Worm (Caenorhabditis elegans) whole organism, late embryonic: Measurements from ENCODE around the gene gst-37.

Source experiments
- C08G9.2 ChIP-seq: sonication (generic microtip); optimal IDR thresholded peaks from 2 replicates; lab custom pipeline; 2016; ENCODE audit warnings: mild to moderate bottlenecking, missing genetic modification characterization, moderate library complexity, missing compliant biosample characterization
- C38D4.7 ChIP-seq: fragments of 200-800 bp; sonication (Bioruptor generic); optimal IDR thresholded peaks from 2 replicates; lab custom pipeline; 2018; ENCODE audit warnings: mild to moderate bottlenecking, missing genetic modification characterization, moderate library complexity, missing compliant biosample characterization
- K02D7.2 ChIP-seq: sonication (generic microtip); optimal IDR thresholded peaks from 2 replicates; lab custom pipeline; 2017; ENCODE audit warnings: mild to moderate bottlenecking, missing genetic modification characterization, missing compliant biosample characterization
- K09A11.1 ChIP-seq: sonication (generic microtip); optimal IDR thresholded peaks from 2 replicates; lab custom pipeline; 2017; ENCODE audit warnings: antibody characterized with exemption, mild to moderate bottlenecking, missing genetic modification characterization, missing compliant biosample characterization; ENCODE audit not compliant: insufficient read depth
- ceh-14 ChIP-seq: sonication (generic microtip); optimal IDR thresholded peaks from 2 replicates; lab custom pipeline; 2016; ENCODE audit warnings: missing genotype, missing genetic modification characterization, missing compliant biosample characterization
- ceh-18 ChIP-seq: sonication (generic microtip); optimal IDR thresholded peaks from 2 replicates; lab custom pipeline; 2016; ENCODE audit warnings: missing genetic modification characterization, missing compliant biosample characterization
- ceh-24 ChIP-seq: sonication (generic microtip); optimal IDR thresholded peaks from 2 replicates; lab custom pipeline; 2016; ENCODE audit warnings: mild to moderate bottlenecking, missing genetic modification characterization, missing compliant biosample characterization
- ceh-31 ChIP-seq: sonication (generic microtip); optimal IDR thresholded peaks from 2 replicates; lab custom pipeline; 2016; ENCODE audit warnings: missing genetic modification characterization, missing compliant biosample characterization
- ceh-45 ChIP-seq: fragments of 200-800 bp; sonication (Bioruptor generic); IDR thresholded peaks from 2 replicates; pipeline ENCODE4 v1.3.6; 2022; ENCODE audit warnings: missing genetic modification reagents, missing genetic modification characterization, missing compliant biosample characterization
- ceh-48 ChIP-seq: sonication (generic microtip); optimal IDR thresholded peaks from 2 replicates; lab custom pipeline; 2016; ENCODE audit warnings: missing genetic modification characterization, inconsistent platforms, missing compliant biosample characterization
- ceh-9 ChIP-seq: sonication (generic microtip); optimal IDR thresholded peaks from 2 replicates; lab custom pipeline; 2016; ENCODE audit warnings: mild to moderate bottlenecking, missing genetic modification characterization, inconsistent platforms, missing compliant biosample characterization
- che-1 ChIP-seq: sonication (generic microtip); optimal IDR thresholded peaks from 2 replicates; lab custom pipeline; 2016; ENCODE audit warnings: mild to moderate bottlenecking, missing genetic modification characterization, missing compliant biosample characterization
- dmd-4 ChIP-seq: sonication (generic microtip); optimal IDR thresholded peaks from 2 replicates; lab custom pipeline; 2016; ENCODE audit warnings: borderline replicate concordance, missing genetic modification characterization, missing compliant biosample characterization
- dve-1 ChIP-seq: sonication (generic microtip); optimal IDR thresholded peaks from 2 replicates; lab custom pipeline; 2017; ENCODE audit warnings: antibody characterized with exemption, mild to moderate bottlenecking, missing genetic modification characterization, missing compliant biosample characterization
- ets-4 ChIP-seq: sonication (generic microtip); optimal IDR thresholded peaks from 2 replicates; lab custom pipeline; 2016; ENCODE audit warnings: missing genetic modification characterization, missing compliant biosample characterization
- eyg-1 ChIP-seq: sonication (generic microtip); optimal IDR thresholded peaks from 2 replicates; lab custom pipeline; 2016; ENCODE audit warnings: missing genotype, missing genetic modification characterization, missing compliant biosample characterization
- fax-1 ChIP-seq: sonication (generic microtip); optimal IDR thresholded peaks from 2 replicates; lab custom pipeline; 2016; ENCODE audit warnings: missing genotype, missing genetic modification characterization, missing compliant biosample characterization
- fkh-10 ChIP-seq: fragments of 150-350 bp; optimal IDR thresholded peaks from 2 replicates; lab custom pipeline; 2014; ENCODE audit warnings: missing biosample characterization, missing genetic modification reagents, missing genetic modification characterization
- fkh-6 ChIP-seq: sonication (generic microtip); optimal IDR thresholded peaks from 2 replicates; lab custom pipeline; 2016; ENCODE audit warnings: missing genetic modification characterization, missing compliant biosample characterization
- hlh-13 ChIP-seq: fragments of 200-800 bp; sonication (Bioruptor generic); optimal IDR thresholded peaks from 2 replicates; lab custom pipeline; 2018; ENCODE audit warnings: mild to moderate bottlenecking, missing genetic modification characterization, missing compliant biosample characterization
- hlh-6 ChIP-seq: sonication (generic microtip); optimal IDR thresholded peaks from 2 replicates; lab custom pipeline; 2016; ENCODE audit warnings: missing genotype, missing genetic modification characterization, missing compliant biosample characterization
- hlh-8 ChIP-seq: sonication (generic microtip); optimal IDR thresholded peaks from 2 replicates; lab custom pipeline; 2016; ENCODE audit warnings: missing genotype, missing genetic modification characterization, missing compliant biosample characterization
- mec-3 ChIP-seq: sonication (generic microtip); optimal IDR thresholded peaks from 2 replicates; lab custom pipeline; 2016; ENCODE audit warnings: borderline replicate concordance, missing genetic modification characterization, missing compliant biosample characterization
- nfya-1 ChIP-seq: sonication (generic microtip); optimal IDR thresholded peaks from 2 replicates; lab custom pipeline; 2017; ENCODE audit warnings: missing genetic modification characterization, mild to moderate bottlenecking, missing compliant biosample characterization, antibody characterized with exemption, moderate library complexity
- pax-1 ChIP-seq: fragments of 150-350 bp; optimal IDR thresholded peaks from 2 replicates; lab custom pipeline; 2014; ENCODE audit warnings: missing biosample characterization, missing genetic modification characterization
- pha-2 ChIP-seq: sonication (generic microtip); optimal IDR thresholded peaks from 2 replicates; lab custom pipeline; 2017; ENCODE audit warnings: mild to moderate bottlenecking, missing genetic modification characterization, missing compliant biosample characterization
- pqm-1 ChIP-seq: sonication (generic microtip); optimal IDR thresholded peaks from 2 replicates; lab custom pipeline; 2016; ENCODE audit warnings: missing genetic modification characterization, missing compliant biosample characterization
- sox-2 ChIP-seq: fragments of 200-800 bp; sonication (Bioruptor generic); IDR thresholded peaks from 2 replicates; pipeline ENCODE4 v1.3.6; 2022; ENCODE audit warnings: missing genetic modification reagents, missing genetic modification characterization, missing compliant biosample characterization
- sox-4 ChIP-seq: sonication (generic microtip); optimal IDR thresholded peaks from 2 replicates; lab custom pipeline; 2017; ENCODE audit warnings: mild to moderate bottlenecking, missing genetic modification characterization, inconsistent platforms, missing compliant biosample characterization
- tbx-2 ChIP-seq: sonication (generic microtip); optimal IDR thresholded peaks from 2 replicates; lab custom pipeline; 2016; ENCODE audit warnings: missing genetic modification characterization, missing compliant biosample characterization
- ttx-3 ChIP-seq: sonication (generic microtip); optimal IDR thresholded peaks from 2 replicates; lab custom pipeline; 2016; ENCODE audit warnings: missing genetic modification reagents, missing genetic modification characterization, missing compliant biosample characterization
- unc-42 ChIP-seq: sonication (generic microtip); optimal IDR thresholded peaks from 2 replicates; lab custom pipeline; 2016; ENCODE audit warnings: missing genotype, missing genetic modification characterization, missing compliant biosample characterization

gst-37 gene

ce11 chrV:1935494-1935893 is 14.1 kb downstream of the gst-37 start:
- no peak for TF ChIP-seq dve-1 (tag; lab: Kevin White, UChicago)
- TF ChIP-seq ceh-14 (tag; lab: Kevin White, UChicago), result no peak
- no peak for TF ChIP-seq sox-4
- TF ChIP-seq unc-42 (tag; lab: Kevin White, UChicago), result peak; percentile 16
- no peak for TF ChIP-seq K09A11.1 (tag; lab: Kevin White, UChicago)
- TF ChIP-seq hlh-6 (tag; lab: Kevin White, UChicago), result no peak
- TF ChIP-seq hlh-13 (GFP tag; lab: Kevin White, UChicago), result no peak
- TF ChIP-seq eyg-1 (tag; lab: Kevin White, UChicago), result no peak
- TF ChIP-seq, all 69 proteins: peak for 1

- TF ChIP-seq mec-3 (no peak), C38D4.7 (GFP tag; lab: Kevin White, UChicago) (no peak), ceh-9 (tag; lab: Kevin White, UChicago) (no peak), C08G9.2 (tag; lab: Kevin White, UChicago) (no peak), pqm-1 (no peak), eyg-1 (tag; lab: Kevin White, UChicago) (no peak), fkh-10 (no peak), hlh-8 (tag; lab: Kevin White, UChicago) (no peak), dmd-4 (tag; lab: Kevin White, UChicago) (no peak), fax-1 (tag; lab: Kevin White, UChicago) (no peak), pha-2 (tag; lab: Kevin White, UChicago) (no peak)
Measured at ce11 chrV:1937963-1938362, 16.5 kb downstream of the gst-37 start, which contains the start of gene glb-25. Gene glb-25, plus strand, starts transcription at chrV:1938263.

ce11 chrV:1940472-1941221 is 19.2 kb downstream of the gst-37 start:
- TF ChIP-seq sox-2 (GFP tag; lab: Robert Waterston, UW) (no peak), nfya-1 (tag; lab: Kevin White, UChicago) (peak; percentile 89)

- TF ChIP-seq ceh-14 (tag; lab: Kevin White, UChicago), result peak; percentile 32
- TF ChIP-seq ceh-18 (tag; lab: Kevin White, UChicago), result peak; percentile 26
- peak; percentile 68 for TF ChIP-seq unc-42 (tag; lab: Kevin White, UChicago)
- peak; percentile 56 for TF ChIP-seq ceh-31
- no peak for TF ChIP-seq ceh-24 (tag; lab: Kevin White, UChicago)
- no peak for TF ChIP-seq ets-4 (tag; lab: Kevin White, UChicago)
- peak; percentile 3 for TF ChIP-seq dmd-4 (tag; lab: Kevin White, UChicago)
- no peak for TF ChIP-seq ceh-45 (GFP tag; lab: Robert Waterston, UW)
- peak; percentile 23 for TF ChIP-seq tbx-2 (tag; lab: Kevin White, UChicago)
Measured at ce11 chrV:1943465-1943864, 22.0 kb downstream of the gst-37 start.

- TF ChIP-seq ceh-48 (tag; lab: Kevin White, UChicago), result no peak
- TF ChIP-seq hlh-13 (GFP tag; lab: Kevin White, UChicago), result no peak
- no peak for TF ChIP-seq ceh-45 (GFP tag; lab: Robert Waterston, UW)
- no peak for TF ChIP-seq K09A11.1 (tag; lab: Kevin White, UChicago)
- TF ChIP-seq pax-1 (tag; lab: Kevin White, UChicago), result no peak
- no peak for TF ChIP-seq ttx-3 (tag; lab: Kevin White, UChicago)
- TF ChIP-seq fkh-6, result no peak
- no peak for TF ChIP-seq pqm-1
- no peak for TF ChIP-seq che-1 (tag; lab: Kevin White, UChicago)
- no peak for TF ChIP-seq K02D7.2 (tag; lab: Kevin White, UChicago)
Measured at ce11 chrV:1945875-1946274, 24.5 kb downstream of the gst-37 start.
